Fruit fly (Drosophila melanogaster) whole organism, embryonic: Measurements from ENCODE around the gene CG7607.

Experiments used
- Awh ChIP-seq: fragments of 200-800 bp; sonication (Bioruptor generic); IDR thresholded peaks from 2 replicates; pipeline ENCODE4, ENCODE4 v1.3.6; 2022; ENCODE audit warnings: missing biosample characterization, missing genetic modification characterization
- CG1024 ChIP-seq: fragments of 200-800 bp; sonication (Bioruptor generic); IDR thresholded peaks from 2 replicates; pipeline ENCODE4 v1.3.6; 2022; ENCODE audit warnings: missing biosample characterization, missing genetic modification characterization
- CG10462 ChIP-seq: fragments of 200-800 bp; sonication (Bioruptor generic); optimal IDR thresholded peaks from 2 replicates; lab custom pipeline; 2016; ENCODE audit warnings: missing biosample characterization, missing genetic modification characterization
- CG10959 ChIP-seq: fragments of 200-800 bp; sonication (Bioruptor generic); IDR thresholded peaks from 2 replicates; pipeline ENCODE4 v1.3.6; 2022; ENCODE audit warnings: missing biosample characterization, missing genetic modification characterization
- CG10979 ChIP-seq: fragments of 200-800 bp; sonication (Bioruptor generic); optimal IDR thresholded peaks from 2 replicates; lab custom pipeline; 2018; ENCODE audit warnings: missing biosample characterization, mild to moderate bottlenecking, missing genetic modification characterization, moderate library complexity
- CG12071 ChIP-seq: fragments of 200-800 bp; sonication (Bioruptor generic); optimal IDR thresholded peaks from 3 replicates; lab custom pipeline; 2018; ENCODE audit warnings: missing biosample characterization, mild to moderate bottlenecking, missing genetic modification characterization
- CG12391 ChIP-seq: fragments of 200-800 bp; sonication (Bioruptor generic); optimal IDR thresholded peaks from 3 replicates; lab custom pipeline; 2018; ENCODE audit warnings: missing biosample characterization, mild to moderate bottlenecking, missing genetic modification characterization, moderate library complexity
- CG14050 ChIP-seq: fragments of 200-800 bp; sonication (Bioruptor generic); IDR thresholded peaks from 3 replicates; pipeline ENCODE4 v1.3.6; 2022; ENCODE audit warnings: missing biosample characterization, missing genetic modification characterization
- CG14441 ChIP-seq: fragments of 200-800 bp; sonication (Bioruptor generic); IDR thresholded peaks from 2 replicates; pipeline ENCODE4 v1.3.6; 2022; ENCODE audit warnings: missing biosample characterization, missing genetic modification characterization
- CG1529 ChIP-seq: fragments of 200-800 bp; sonication (Bioruptor generic); optimal IDR thresholded peaks from 3 replicates; lab custom pipeline; 2018; ENCODE audit warnings: missing biosample characterization, missing genetic modification characterization
- CG15696 ChIP-seq: fragments of 200-800 bp; sonication (Bioruptor generic); optimal IDR thresholded peaks from 2 replicates; lab custom pipeline; 2019; ENCODE audit warnings: missing biosample characterization, mild to moderate bottlenecking, missing genetic modification characterization, moderate library complexity
- CG16863 ChIP-seq: fragments of 200-800 bp; sonication (Bioruptor generic); optimal IDR thresholded peaks from 3 replicates; lab custom pipeline; 2016; ENCODE audit warnings: missing biosample characterization, missing genetic modification characterization
- CG17912 ChIP-seq: fragments of 200-800 bp; sonication (Bioruptor generic); optimal IDR thresholded peaks from 2 replicates; lab custom pipeline; 2018; ENCODE audit warnings: missing biosample characterization, mild to moderate bottlenecking, missing genetic modification characterization
- CG30020 ChIP-seq: fragments of 200-800 bp; optimal IDR thresholded peaks from 2 replicates; lab custom pipeline; 2019; ENCODE audit warnings: missing biosample characterization, mild to moderate bottlenecking, missing genetic modification characterization, moderate library complexity
- CG4424 ChIP-seq: fragments of 200-800 bp; sonication (Bioruptor generic); optimal IDR thresholded peaks from 3 replicates; lab custom pipeline; 2016; ENCODE audit warnings: missing biosample characterization, missing genetic modification characterization
- CG6175 ChIP-seq: fragments of 200-800 bp; sonication (Bioruptor generic); IDR thresholded peaks from 3 replicates; pipeline ENCODE4 v1.3.6; 2022; ENCODE audit warnings: missing biosample characterization, missing genetic modification characterization
- CG6689 ChIP-seq: fragments of 200-800 bp; sonication (Bioruptor generic); IDR thresholded peaks from 2 replicates; pipeline ENCODE4 v1.3.6; 2022; ENCODE audit warnings: missing biosample characterization, missing genetic modification characterization
- CG9932 ChIP-seq: fragments of 200-800 bp; sonication (Bioruptor generic); IDR thresholded peaks from 2 replicates; pipeline ENCODE4 v1.3.6; 2022; ENCODE audit warnings: missing biosample characterization, missing genetic modification characterization
- Drgx ChIP-seq: fragments of 200-800 bp; sonication (Bioruptor generic); IDR thresholded peaks from 2 replicates; pipeline ENCODE4 v1.3.6; 2022; ENCODE audit warnings: missing biosample characterization, missing genetic modification characterization
- Ets97D ChIP-seq: fragments of 200-800 bp; sonication (Bioruptor generic); optimal IDR thresholded peaks from 3 replicates; lab custom pipeline; 2016; ENCODE audit warnings: missing biosample characterization, missing genetic modification characterization
- Fer3 ChIP-seq: fragments of 200-800 bp; sonication (Bioruptor generic); optimal IDR thresholded peaks from 2 replicates; lab custom pipeline; 2018; ENCODE audit warnings: missing biosample characterization, mild to moderate bottlenecking, missing genetic modification characterization, moderate library complexity
- GATAe ChIP-seq: fragments of 200-800 bp; sonication (Bioruptor generic); conservative IDR thresholded peaks from 2 replicates; pipeline ENCODE4 v1.3.6; 2022; ENCODE audit warnings: missing biosample characterization, missing genetic modification characterization
- HLH4C ChIP-seq: fragments of 200-800 bp; sonication (Bioruptor generic); IDR thresholded peaks from 3 replicates; pipeline ENCODE4 v1.3.6; 2022; ENCODE audit warnings: missing biosample characterization, missing genetic modification characterization; ENCODE audit not compliant: partially characterized antibody
- HmgZ ChIP-seq: fragments of 200-800 bp; sonication (Bioruptor generic); optimal IDR thresholded peaks from 2 replicates; lab custom pipeline; 2018; ENCODE audit warnings: missing biosample characterization, mild to moderate bottlenecking, missing genetic modification characterization
- MBD-R2 ChIP-seq: fragments of 200-800 bp; sonication (Bioruptor generic); IDR thresholded peaks from 2 replicates; pipeline ENCODE4 v1.3.6; 2022; ENCODE audit warnings: missing biosample characterization, missing genetic modification characterization
- Mrtf ChIP-seq: fragments of 200-800 bp; sonication (Bioruptor generic); IDR thresholded peaks from 3 replicates; pipeline ENCODE4 v1.3.6; 2022; ENCODE audit warnings: missing biosample characterization, missing genetic modification characterization
- NC2α ChIP-seq: fragments of 200-800 bp; sonication (Bioruptor generic); optimal IDR thresholded peaks from 2 replicates; lab custom pipeline; 2016; ENCODE audit warnings: missing biosample characterization, missing genetic modification characterization
- Oaz ChIP-seq: fragments of 200-800 bp; sonication (Bioruptor generic); IDR thresholded peaks from 2 replicates; pipeline ENCODE4 v1.3.6; 2022; ENCODE audit warnings: missing biosample characterization, missing genetic modification characterization
- PHDP ChIP-seq: fragments of 200-800 bp; sonication (Bioruptor generic); optimal IDR thresholded peaks from 3 replicates; lab custom pipeline; 2018; ENCODE audit warnings: missing biosample characterization, mild to moderate bottlenecking, missing genetic modification characterization, moderate library complexity
- Side ChIP-seq: fragments of 200-800 bp; sonication (Bioruptor generic); optimal IDR thresholded peaks from 2 replicates; lab custom pipeline; 2016; ENCODE audit warnings: missing biosample characterization, missing genetic modification characterization
- Taf1 ChIP-seq: fragments of 200-800 bp; sonication (Bioruptor generic); IDR thresholded peaks from 2 replicates; pipeline ENCODE4 v1.3.6; 2022; ENCODE audit warnings: missing biosample characterization, missing genetic modification characterization
- Xrp1 ChIP-seq: fragments of 200-800 bp; sonication (Bioruptor generic); IDR thresholded peaks from 2 replicates; pipeline ENCODE4 v1.3.6; 2022; ENCODE audit warnings: missing biosample characterization, missing genetic modification characterization
- YL-1 ChIP-seq: fragments of 200-800 bp; sonication (Bioruptor generic); optimal IDR thresholded peaks from 3 replicates; lab custom pipeline; 2017; ENCODE audit warnings: missing biosample characterization, mild to moderate bottlenecking, missing genetic modification characterization
- caup ChIP-seq: fragments of 200-800 bp; sonication (Bioruptor generic); optimal IDR thresholded peaks from 3 replicates; lab custom pipeline; 2017; ENCODE audit warnings: missing biosample characterization, mild to moderate bottlenecking, missing genetic modification characterization, moderate library complexity; ENCODE audit not compliant: severe bottlenecking
- ci ChIP-seq: fragments of 200-800 bp; sonication (Bioruptor generic); IDR thresholded peaks from 3 replicates; pipeline ENCODE4 v1.3.6; 2022; ENCODE audit warnings: missing biosample characterization, missing genetic modification characterization
- crp ChIP-seq, 2 experiments: fragments of 200-800 bp; sonication (Bioruptor generic); optimal IDR thresholded peaks; 2 replicates in 1 of 2; 3 replicates in 1 of 2; lab custom pipeline; 2017; ENCODE audit warnings: missing biosample characterization in 2 of 2, missing genetic modification characterization in 2 of 2, mild to moderate bottlenecking in 1 of 2, moderate library complexity in 1 of 2
- danr ChIP-seq: fragments of 200-800 bp; sonication (Bioruptor generic); IDR thresholded peaks from 2 replicates; pipeline ENCODE4 v1.3.6; 2022; ENCODE audit warnings: missing biosample characterization, missing genetic modification characterization
- dmrt11E ChIP-seq: fragments of 200-800 bp; sonication (Bioruptor generic); optimal IDR thresholded peaks from 3 replicates; lab custom pipeline; 2018; ENCODE audit warnings: missing biosample characterization, mild to moderate bottlenecking, missing genetic modification characterization, moderate library complexity
- emc ChIP-seq: fragments of 200-800 bp; sonication (Bioruptor generic); optimal IDR thresholded peaks from 2 replicates; lab custom pipeline; 2016; ENCODE audit warnings: missing biosample characterization, missing genetic modification characterization
- ems ChIP-seq: fragments of 200-800 bp; sonication (Bioruptor generic); optimal IDR thresholded peaks from 3 replicates; lab custom pipeline; 2016; ENCODE audit warnings: missing biosample characterization, missing genetic modification characterization
- h ChIP-seq: fragments of >200 bp; optimal IDR thresholded peaks from 2 replicates; lab custom pipeline; 2017
- ind ChIP-seq: fragments of 200-800 bp; sonication (Bioruptor generic); optimal IDR thresholded peaks from 3 replicates; lab custom pipeline; 2016; ENCODE audit warnings: missing biosample characterization, missing genetic modification characterization
- lbe ChIP-seq: fragments of 200-800 bp; sonication (Bioruptor generic); optimal IDR thresholded peaks from 2 replicates; lab custom pipeline; 2016; ENCODE audit warnings: missing biosample characterization, mild to moderate bottlenecking, missing genetic modification characterization
- lilli ChIP-seq: fragments of 200-800 bp; sonication (Bioruptor generic); optimal IDR thresholded peaks from 3 replicates; lab custom pipeline; 2016; ENCODE audit warnings: missing biosample characterization, missing genetic modification characterization
- nom ChIP-seq: fragments of 200-800 bp; sonication (Bioruptor generic); optimal IDR thresholded peaks from 2 replicates; lab custom pipeline; 2017; ENCODE audit warnings: missing biosample characterization, missing genetic modification characterization, mild to moderate bottlenecking, moderate library complexity, missing genetic modification reagents
- org-1 ChIP-seq: fragments of 200-800 bp; sonication (Bioruptor generic); optimal IDR thresholded peaks from 2 replicates; lab custom pipeline; 2017; ENCODE audit warnings: missing biosample characterization, missing genetic modification characterization
- run ChIP-seq: fragments of 200-800 bp; sonication (Bioruptor generic); optimal IDR thresholded peaks from 3 replicates; lab custom pipeline; 2018; ENCODE audit warnings: missing biosample characterization, mild to moderate bottlenecking, missing genetic modification characterization
- seq ChIP-seq: fragments of 200-800 bp; sonication (Bioruptor generic); IDR thresholded peaks from 2 replicates; pipeline ENCODE4 v1.3.6; 2022; ENCODE audit warnings: missing biosample characterization, missing genetic modification characterization
- stc ChIP-seq: fragments of 200-800 bp; sonication (Bioruptor generic); IDR thresholded peaks from 2 replicates; pipeline ENCODE4 v1.3.6; 2022; ENCODE audit warnings: missing biosample characterization, missing genetic modification characterization
- trem ChIP-seq: fragments of 200-800 bp; optimal IDR thresholded peaks from 3 replicates; lab custom pipeline; 2019; ENCODE audit warnings: missing biosample characterization, mild to moderate bottlenecking, missing genetic modification characterization, moderate library complexity
- vnd ChIP-seq: fragments of 200-800 bp; sonication (Bioruptor generic); IDR thresholded peaks from 3 replicates; pipeline ENCODE4 v1.3.6; 2022; ENCODE audit warnings: missing biosample characterization, missing genetic modification characterization; ENCODE audit not compliant: partially characterized antibody
- zfh1 ChIP-seq: fragments of 200-800 bp; sonication (Bioruptor generic); IDR thresholded peaks from 3 replicates; pipeline ENCODE4 v1.3.6; 2022; ENCODE audit warnings: missing biosample characterization, missing genetic modification characterization

Gene CG7607

dm6 chr3L:11210517-11210916 is 11.1 kb downstream of the CG7607 start, which contains the start of the genes Ube3a and CG7600:
Gene Ube3a, minus strand, starts transcription at chr3L:11210583.
Gene CG7600, plus strand, starts transcription at chr3L:11210786.
- TF ChIP-seq CG4424 (GFP tag; lab: Kevin White, UChicago) (peak; percentile 68), h (lab: Kevin White, UChicago) (no peak), CG1529 (GFP tag; lab: Kevin White, UChicago) (no peak), org-1 (GFP tag; lab: Kevin White, UChicago) (no peak), CG30020 (peak; percentile 56), CG12391 (tag; lab: Kevin White, UChicago) (peak; percentile 58), NC2α (no peak), caup (peak; percentile 53), vnd (peak; percentile 100), CG14441 (no peak), zfh1 (GFP tag; lab: Robert Waterston, UW) (no peak), Taf1 (GFP tag; lab: Robert Waterston, UW) (no peak), CG17912 (GFP tag; lab: Kevin White, UChicago) (peak; percentile 65), CG16863 (GFP tag; lab: Kevin White, UChicago) (no peak), CG12071 (peak; percentile 7), Fer3 (tag; lab: Kevin White, UChicago) (peak; percentile 26), dmrt11E (tag; lab: Kevin White, UChicago) (peak; percentile 11), GATAe (GFP tag; lab: Robert Waterston, UW) (peak; percentile 63), Drgx (no peak), danr (GFP tag; lab: Robert Waterston, UW) (no peak), CG15696 (tag; lab: Kevin White, UChicago) (no peak), HmgZ (tag; lab: Kevin White, UChicago) (peak; percentile 94), stc (GFP tag; lab: Robert Waterston, UW) (no peak), nom (GFP tag; lab: Kevin White, UChicago) (peak; percentile 16), CG10979 (tag; lab: Kevin White, UChicago) (peak; percentile 14), Ets97D (peak; percentile 75), lbe (GFP tag; lab: Kevin White, UChicago) (peak; percentile 81), CG6175 (no peak), emc (no peak), YL-1 (GFP tag; lab: Kevin White, UChicago) (peak; percentile 86), lilli (GFP tag; lab: Kevin White, UChicago) (peak; percentile 61), Oaz (GFP tag; lab: Robert Waterston, UW) (no peak), CG6689 (GFP tag; lab: Robert Waterston, UW) (no peak), ind (no peak), Side (GFP tag; lab: Kevin White, UChicago) (peak; percentile 61), ems (peak; percentile 48), HLH4C (GFP tag; lab: Robert Waterston, UW) (peak; percentile 100), crp (GFP tag; optimal IDR thresholded peaks at IDR 0.05; lab: Kevin White, UChicago) (peak; percentile 73 to 91), CG14050 (GFP tag; lab: Robert Waterston, UW) (no peak), run (tag; lab: Kevin White, UChicago) (peak; percentile 2), ci (GFP tag; lab: Robert Waterston, UW) (peak; percentile 47; the same call in 1 of the 3 replicates), Mrtf (no peak), CG10462 (GFP tag; lab: Kevin White, UChicago) (no peak), MBD-R2 (peak; percentile 87), seq (GFP tag; lab: Robert Waterston, UW) (no peak; the same call in 1 of the 2 replicates), trem (tag; lab: Kevin White, UChicago) (peak; percentile 88), Awh (GFP tag; lab: Robert Waterston, UW) (no peak), Xrp1 (GFP tag; lab: Robert Waterston, UW) (peak; percentile 51; the same call in 1 of the 2 replicates), CG1024 (no peak), PHDP (tag; lab: Kevin White, UChicago) (peak; percentile 48), CG10959 (GFP tag; lab: Robert Waterston, UW) (no peak), CG9932 (GFP tag; lab: Robert Waterston, UW) (peak; percentile 60)
